Worm (Caenorhabditis elegans) whole organism, midembryonic: Measurements from ENCODE around the gene M04C3.1.

ENCODE experiments used
- T22C8.4 ChIP-seq: fragments of 200-800 bp; sonication (Bioruptor generic); IDR thresholded peaks from 2 replicates; pipeline ENCODE4 v1.3.6; 2022; ENCODE audit warnings: missing genetic modification characterization, missing compliant biosample characterization
- cog-1 ChIP-seq: sonication (generic microtip); optimal IDR thresholded peaks from 2 replicates; lab custom pipeline; 2016; ENCODE audit warnings: missing genetic modification characterization, missing compliant biosample characterization
- flt-1 ChIP-seq: fragments of 200-800 bp; sonication (Bioruptor generic); IDR thresholded peaks from 2 replicates; pipeline ENCODE4 v1.3.6; 2022; ENCODE audit warnings: missing genetic modification characterization, missing compliant biosample characterization
- klf-2 ChIP-seq: fragments of 200-800 bp; sonication (Bioruptor generic); conservative IDR thresholded peaks from 2 replicates; pipeline ENCODE4 v1.3.6; 2022; ENCODE audit warnings: missing genetic modification reagents, missing genetic modification characterization, missing compliant biosample characterization
- med-1 ChIP-seq: sonication (generic microtip); optimal IDR thresholded peaks from 2 replicates; lab custom pipeline; 2017; ENCODE audit warnings: missing genetic modification characterization, mild to moderate bottlenecking, missing compliant biosample characterization, antibody characterized with exemption, missing genetic modification reagents; ENCODE audit not compliant: insufficient read depth
- ref-1 ChIP-seq: fragments of 200-800 bp; sonication (Bioruptor generic); conservative IDR thresholded peaks from 2 replicates; pipeline ENCODE4 v1.3.6; 2022; ENCODE audit warnings: missing genetic modification reagents, missing genetic modification characterization, missing compliant biosample characterization
- tab-1 ChIP-seq: fragments of 200-800 bp; sonication (Bioruptor generic); IDR thresholded peaks from 2 replicates; pipeline ENCODE4 v1.3.6; 2022; ENCODE audit warnings: missing genetic modification characterization, missing compliant biosample characterization
- ztf-23 ChIP-seq: fragments of 200-800 bp; sonication (Bioruptor generic); IDR thresholded peaks from 2 replicates; pipeline ENCODE4 v1.3.6; 2022; ENCODE audit warnings: missing genetic modification reagents, missing genetic modification characterization, missing compliant biosample characterization
- ztf-29 ChIP-seq: fragments of 200-800 bp; sonication (Bioruptor generic); IDR thresholded peaks from 2 replicates; pipeline ENCODE4 v1.3.6; 2022; ENCODE audit warnings: missing genetic modification reagents, missing genetic modification characterization, missing compliant biosample characterization

The M04C3.1 gene

DNA sequence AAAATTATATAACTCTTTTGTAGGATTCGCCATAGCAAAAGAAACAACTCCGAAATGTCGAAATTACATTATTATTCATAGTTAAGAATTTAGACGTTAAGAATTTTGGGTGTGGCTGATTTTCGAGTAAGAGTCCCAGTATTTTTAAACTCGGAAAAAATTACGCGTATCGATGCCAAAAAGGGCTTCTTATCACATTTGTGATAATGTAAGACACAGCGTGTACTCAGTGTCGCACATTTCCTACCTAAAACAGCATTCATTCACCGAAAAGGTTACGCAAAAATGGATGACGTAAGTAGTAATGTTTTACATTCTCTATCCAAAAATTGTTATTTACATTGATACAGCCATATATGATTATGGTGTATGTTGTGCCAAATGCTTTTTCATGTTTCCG is 4.1 kb upstream of the M04C3.1 start, which contains the start of gene M04C3.5:
TSS of gene M04C3.5 (plus strand) at position 190 of the 400 bp plus-strand sequence.
- TF ChIP-seq tab-1 (GFP tag; lab: Robert Waterston, UW) (no peak), flt-1 (GFP tag; lab: Robert Waterston, UW) (no peak), ref-1 (GFP tag; lab: Robert Waterston, UW) (no peak), ztf-23 (GFP tag; lab: Robert Waterston, UW) (no peak), med-1 (GFP tag; lab: Kevin White, UChicago) (no peak), T22C8.4 (GFP tag; lab: Robert Waterston, UW) (no peak)

DNA sequence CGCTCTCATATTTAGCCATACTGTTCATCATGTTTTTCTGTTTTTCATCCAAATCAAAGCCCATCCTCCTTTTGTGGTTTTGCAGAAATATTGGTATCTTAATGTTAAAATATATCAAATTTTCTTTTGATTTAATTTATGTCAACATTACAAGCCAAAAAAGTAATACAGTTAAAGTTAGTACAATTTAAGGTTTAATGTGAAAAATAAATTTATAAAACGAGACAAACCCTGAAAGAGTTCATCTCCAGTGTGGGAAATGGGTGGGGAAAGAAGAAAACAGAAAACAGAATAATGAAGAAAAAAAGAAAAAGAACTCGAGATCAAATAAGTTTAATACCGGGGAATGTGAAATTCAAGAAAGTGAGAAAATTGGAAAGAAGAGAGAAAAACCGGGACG is 3.4 kb upstream of the M04C3.1 start, which contains the start of gene M04C3.2:
TSS of gene M04C3.2 (minus strand) at position 101 of the 400 bp plus-strand sequence.
- TF ChIP-seq T22C8.4 (GFP tag; lab: Robert Waterston, UW) (no peak), klf-2 (GFP tag; lab: Robert Waterston, UW) (no peak), ref-1 (GFP tag; lab: Robert Waterston, UW) (no peak), cog-1 (no peak), ztf-29 (GFP tag; lab: Robert Waterston, UW) (no peak), tab-1 (GFP tag; lab: Robert Waterston, UW) (no peak)

DNA sequence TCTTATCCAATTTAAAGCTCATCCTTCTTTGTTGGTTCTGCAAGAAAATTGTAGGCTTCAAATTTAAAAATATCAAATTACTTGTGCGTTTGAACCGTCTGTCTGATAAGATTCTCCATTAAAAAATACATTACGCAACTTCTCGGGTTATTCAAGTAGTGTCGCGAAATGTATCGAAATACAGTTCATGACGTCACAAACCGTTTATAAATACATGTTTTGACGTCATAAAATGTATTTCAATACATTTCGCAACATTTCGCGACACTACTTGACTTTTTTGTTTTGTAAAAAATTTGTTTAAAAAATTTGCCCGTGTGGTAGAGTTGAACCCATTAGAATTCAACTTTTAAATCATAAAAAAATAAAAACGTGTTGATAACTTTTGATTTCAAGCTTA is 1.8 kb downstream of the M04C3.1 start:
- TF ChIP-seq tab-1 (GFP tag; lab: Robert Waterston, UW) (no peak), klf-2 (GFP tag; lab: Robert Waterston, UW) (no peak), cog-1 (no peak), ref-1 (GFP tag; lab: Robert Waterston, UW) (no peak), flt-1 (GFP tag; lab: Robert Waterston, UW) (no peak), med-1 (GFP tag; lab: Kevin White, UChicago) (no peak), ztf-29 (GFP tag; lab: Robert Waterston, UW) (no peak), ztf-23 (GFP tag; lab: Robert Waterston, UW) (no peak), T22C8.4 (GFP tag; lab: Robert Waterston, UW) (no peak)

DNA sequence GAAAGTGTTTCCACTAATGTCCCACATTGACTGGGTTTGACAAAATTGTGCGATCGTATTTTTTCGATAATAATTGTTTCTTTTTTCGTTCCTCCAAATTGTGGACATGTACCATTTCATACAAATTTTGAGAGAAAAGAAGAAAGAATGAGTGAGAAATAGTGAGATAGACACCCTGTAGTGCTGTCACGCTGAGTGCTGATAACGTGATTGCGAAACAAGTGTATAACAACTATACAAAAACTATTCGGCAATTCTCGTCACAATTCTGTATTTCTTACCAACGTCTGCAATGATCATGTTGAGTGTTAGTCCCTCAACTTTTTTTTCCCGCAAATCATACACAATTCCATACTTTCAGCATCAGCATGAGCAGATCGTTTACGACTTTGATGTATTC is 9.1 kb downstream of the M04C3.1 start, which contains the start of gene C25F9.14:
TSS of gene C25F9.14 (plus strand) at position 178 of the 400 bp plus-strand sequence.
- TF ChIP-seq med-1 (GFP tag; lab: Kevin White, UChicago) (no peak), tab-1 (GFP tag; lab: Robert Waterston, UW) (no peak), ztf-23 (GFP tag; lab: Robert Waterston, UW) (no peak), flt-1 (GFP tag; lab: Robert Waterston, UW) (no peak), ref-1 (GFP tag; lab: Robert Waterston, UW) (no peak)

ce11 chrV:19433806-19434437 is 11.5 kb downstream of the M04C3.1 start, which contains the start of gene C25F9.16:
Gene C25F9.16 (plus strand): TSS chrV:19434387.
- TF ChIP-seq flt-1 (GFP tag; lab: Robert Waterston, UW), result no peak
- no peak for TF ChIP-seq klf-2 (GFP tag; lab: Robert Waterston, UW)
- no peak for TF ChIP-seq ztf-23 (GFP tag; lab: Robert Waterston, UW)
- TF ChIP-seq tab-1 (GFP tag; lab: Robert Waterston, UW), result no peak
- no peak for TF ChIP-seq ref-1 (GFP tag; lab: Robert Waterston, UW)
- TF ChIP-seq ztf-29 (GFP tag; lab: Robert Waterston, UW), result no peak
- no peak for TF ChIP-seq cog-1
- no peak for TF ChIP-seq T22C8.4 (GFP tag; lab: Robert Waterston, UW)

- TF ChIP-seq ztf-29 (GFP tag; lab: Robert Waterston, UW) (no peak), klf-2 (GFP tag; lab: Robert Waterston, UW) (no peak), T22C8.4 (GFP tag; lab: Robert Waterston, UW) (no peak), flt-1 (GFP tag; lab: Robert Waterston, UW) (no peak), ref-1 (GFP tag; lab: Robert Waterston, UW) (no peak)
Observed at ce11 chrV:19432972-19433371, 12.4 kb downstream of the M04C3.1 start, which contains the start of gene C25F9.11. Gene C25F9.11 (minus strand): TSS chrV:19433072.

ce11 chrV:19432030-19432429 is 13.4 kb downstream of the M04C3.1 start:
- no peak for TF ChIP-seq ztf-29 (GFP tag; lab: Robert Waterston, UW)
- TF ChIP-seq ztf-23 (GFP tag; lab: Robert Waterston, UW), result no peak
- TF ChIP-seq ref-1 (GFP tag; lab: Robert Waterston, UW), result no peak
- no peak for TF ChIP-seq med-1 (GFP tag; lab: Kevin White, UChicago)
- no peak for TF ChIP-seq cog-1
- TF ChIP-seq klf-2 (GFP tag; lab: Robert Waterston, UW), result no peak
- TF ChIP-seq T22C8.4 (GFP tag; lab: Robert Waterston, UW), result no peak
- TF ChIP-seq flt-1 (GFP tag; lab: Robert Waterston, UW), result no peak
- no peak for TF ChIP-seq tab-1 (GFP tag; lab: Robert Waterston, UW)

- TF ChIP-seq T22C8.4 (GFP tag; lab: Robert Waterston, UW), result no peak
- no peak for TF ChIP-seq med-1 (GFP tag; lab: Kevin White, UChicago)
- no peak for TF ChIP-seq ztf-29 (GFP tag; lab: Robert Waterston, UW)
- no peak for TF ChIP-seq cog-1
- no peak for TF ChIP-seq tab-1 (GFP tag; lab: Robert Waterston, UW)
Observed at ce11 chrV:19431036-19431435, 14.4 kb downstream of the M04C3.1 start, which contains the start of gene srw-85. Gene srw-85 (minus strand): TSS chrV:19431136.

DNA sequence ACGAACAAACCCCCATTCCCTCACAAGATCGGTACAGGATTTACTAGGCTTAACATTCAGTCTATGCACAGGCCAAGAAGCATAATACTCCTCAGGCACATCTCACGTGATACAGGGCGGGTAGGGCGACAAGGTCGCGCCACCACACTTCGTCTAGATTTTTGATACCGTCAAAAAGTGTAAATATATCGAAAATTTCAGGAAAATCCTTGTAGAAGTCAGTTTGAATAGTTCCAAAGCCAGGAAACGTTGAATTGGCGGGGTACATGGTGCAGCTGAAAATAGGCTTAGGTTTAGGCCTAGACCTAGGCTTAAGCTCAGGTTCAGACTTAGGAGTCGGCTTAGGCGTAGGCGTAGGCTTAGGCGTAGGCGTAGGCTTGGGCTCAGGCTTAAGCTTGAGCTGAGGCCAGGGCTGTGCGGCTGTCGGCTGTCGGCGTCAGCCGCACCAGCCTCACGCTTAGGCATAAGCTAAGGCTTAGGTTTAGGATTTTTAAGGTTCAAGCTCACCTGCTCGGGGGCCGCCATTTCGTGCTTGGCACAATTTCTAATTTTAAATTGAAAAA is 15.0 kb downstream of the M04C3.1 start:
- TF ChIP-seq ztf-29 (GFP tag; lab: Robert Waterston, UW) (peak; percentile 53; the same call in 1 of the 2 replicates), cog-1 (no peak), ref-1 (GFP tag; lab: Robert Waterston, UW) (no peak), tab-1 (GFP tag; lab: Robert Waterston, UW) (peak; percentile 70; the same call in 1 of the 2 replicates), med-1 (GFP tag; lab: Kevin White, UChicago) (no peak), klf-2 (GFP tag; lab: Robert Waterston, UW) (no peak), flt-1 (GFP tag; lab: Robert Waterston, UW) (no peak; the same call in 1 of the 2 replicates), ztf-23 (GFP tag; lab: Robert Waterston, UW) (no peak), T22C8.4 (GFP tag; lab: Robert Waterston, UW) (no peak)
